Fruit fly (Drosophila melanogaster) whole organism, pupa: ENCODE results near the gene CG18641.
A peak's percentile ranks its signal among the peaks of the same experiment; 100 is the strongest.

Experiments
- CG10348 ChIP-seq: fragments of 200-800 bp; sonication (Bioruptor generic); IDR thresholded peaks from 2 replicates; pipeline ENCODE4 v1.3.6; 2022; ENCODE audit warnings: missing biosample characterization, missing genetic modification characterization
- CG12605 ChIP-seq: fragments of 200-800 bp; sonication (Bioruptor generic); IDR thresholded peaks from 2 replicates; pipeline ENCODE4 v1.3.6; 2022; ENCODE audit warnings: missing biosample characterization, missing genetic modification characterization
- CG13204 ChIP-seq: fragments of 200-800 bp; sonication (Bioruptor generic); optimal IDR thresholded peaks from 2 replicates; lab custom pipeline; 2018; ENCODE audit warnings: missing biosample characterization, mild to moderate bottlenecking, missing genetic modification characterization, moderate library complexity
- CG14655 ChIP-seq: fragments of 200-800 bp; sonication (Bioruptor generic); optimal IDR thresholded peaks from 3 replicates; lab custom pipeline; 2017; ENCODE audit warnings: mild to moderate bottlenecking, missing biosample characterization, missing genetic modification reagents, missing genetic modification characterization
- CG15710 ChIP-seq: fragments of 200-800 bp; sonication (Bioruptor generic); optimal IDR thresholded peaks from 2 replicates; lab custom pipeline; 2018; ENCODE audit warnings: missing biosample characterization, mild to moderate bottlenecking, missing genetic modification characterization, moderate library complexity
- CG17806 ChIP-seq: fragments of 200-800 bp; sonication (Bioruptor generic); optimal IDR thresholded peaks from 2 replicates; lab custom pipeline; 2018; ENCODE audit warnings: missing biosample characterization, mild to moderate bottlenecking, missing genetic modification characterization, moderate library complexity
- CG32121 ChIP-seq: fragments of 200-800 bp; sonication (Bioruptor generic); IDR thresholded peaks from 2 replicates; pipeline ENCODE4 v1.3.6; 2022; ENCODE audit warnings: missing biosample characterization, missing genetic modification characterization
- CG34367 ChIP-seq: fragments of 200-800 bp; sonication (Bioruptor generic); optimal IDR thresholded peaks from 2 replicates; lab custom pipeline; 2018; ENCODE audit warnings: missing biosample characterization, mild to moderate bottlenecking, missing genetic modification characterization
- CG4496 ChIP-seq: fragments of 200-800 bp; sonication (Bioruptor generic); IDR thresholded peaks from 3 replicates; pipeline ENCODE4 v1.3.6; 2022; ENCODE audit warnings: missing biosample characterization, missing genetic modification characterization
- CG8159 ChIP-seq: fragments of 200-800 bp; sonication (Bioruptor generic); optimal IDR thresholded peaks from 3 replicates; lab custom pipeline; 2018; ENCODE audit warnings: missing biosample characterization, mild to moderate bottlenecking, missing genetic modification characterization, moderate library complexity
- CG8301 ChIP-seq: fragments of 200-800 bp; sonication (Bioruptor generic); optimal IDR thresholded peaks from 2 replicates; lab custom pipeline; 2018; ENCODE audit warnings: missing biosample characterization, mild to moderate bottlenecking, missing genetic modification characterization
- CG9948 ChIP-seq: fragments of 200-800 bp; sonication (Bioruptor generic); optimal IDR thresholded peaks from 2 replicates; lab custom pipeline; 2018; ENCODE audit warnings: missing biosample characterization, mild to moderate bottlenecking, missing genetic modification characterization, moderate library complexity
- D1 ChIP-seq: fragments of 200-800 bp; sonication (Bioruptor generic); optimal IDR thresholded peaks from 2 replicates; lab custom pipeline; 2018; ENCODE audit warnings: missing biosample characterization, mild to moderate bottlenecking, missing genetic modification characterization, moderate library complexity
- EcR ChIP-seq: fragments of 200-800 bp; sonication (Bioruptor generic); optimal IDR thresholded peaks from 3 replicates; lab custom pipeline; 2019; ENCODE audit warnings: missing biosample characterization, missing genetic modification characterization, mild to moderate bottlenecking, moderate library complexity, missing genetic modification reagents
- Ets98B ChIP-seq: fragments of 200-800 bp; sonication (Bioruptor generic); IDR thresholded peaks from 2 replicates; pipeline ENCODE4 v1.3.6; 2022; ENCODE audit warnings: missing biosample characterization, missing genetic modification characterization
- Pif1A ChIP-seq: fragments of 200-800 bp; sonication (Bioruptor generic); optimal IDR thresholded peaks from 3 replicates; lab custom pipeline; 2016; ENCODE audit warnings: missing biosample characterization, missing genetic modification characterization
- Pif1B ChIP-seq: fragments of 200-800 bp; sonication (Bioruptor generic); optimal IDR thresholded peaks from 3 replicates; lab custom pipeline; 2016; ENCODE audit warnings: missing biosample characterization, missing genetic modification characterization
- Snoo ChIP-seq: fragments of 200-800 bp; sonication (Bioruptor generic); optimal IDR thresholded peaks from 3 replicates; lab custom pipeline; 2017; ENCODE audit warnings: missing biosample characterization, mild to moderate bottlenecking, missing genetic modification characterization, inconsistent platforms
- fd96Ca ChIP-seq: fragments of 200-800 bp; sonication (Bioruptor generic); IDR thresholded peaks from 3 replicates; pipeline ENCODE4 v1.3.6; 2022; ENCODE audit warnings: missing biosample characterization, missing genetic modification characterization
- gl ChIP-seq: fragments of 200-800 bp; sonication (Bioruptor generic); optimal IDR thresholded peaks from 2 replicates; lab custom pipeline; 2018; ENCODE audit warnings: missing biosample characterization, mild to moderate bottlenecking, missing genetic modification characterization
- rn ChIP-seq: fragments of 200-800 bp; sonication (Bioruptor generic); IDR thresholded peaks from 2 replicates; pipeline ENCODE4 v1.3.6; 2022; ENCODE audit warnings: missing biosample characterization, missing genetic modification characterization

Gene CG18641

dm6 chr2L:2397080-2397479 lies 18.0 kb downstream of the CG18641 start:
- TF ChIP-seq CG4496 (GFP tag; lab: Robert Waterston, UW) = no peak
- peak; percentile 21 for TF ChIP-seq CG8159 (tag; lab: Kevin White, UChicago)

DNA sequence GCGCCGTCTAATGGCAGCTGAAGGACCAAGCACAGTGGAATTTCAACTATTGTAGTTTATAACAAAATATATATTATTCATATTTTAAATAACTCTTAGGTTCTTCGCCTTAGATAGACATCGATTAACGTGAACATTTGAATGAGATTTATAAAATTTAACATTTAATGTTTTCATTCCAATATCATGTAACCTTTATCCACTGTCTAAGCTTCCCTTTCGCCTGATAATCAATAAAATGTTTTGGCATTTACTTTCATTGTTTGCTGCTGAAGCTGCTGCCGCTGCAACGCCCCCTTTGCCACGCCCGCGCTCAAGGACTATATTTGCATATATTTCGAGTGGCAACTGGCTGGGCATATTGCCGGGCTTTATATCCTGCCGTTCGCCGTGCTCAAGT lies 20.2 kb downstream of the CG18641 start:
- TF ChIP-seq CG8159 (tag; lab: Kevin White, UChicago) = peak; percentile 4
- no peak for TF ChIP-seq CG15710

DNA sequence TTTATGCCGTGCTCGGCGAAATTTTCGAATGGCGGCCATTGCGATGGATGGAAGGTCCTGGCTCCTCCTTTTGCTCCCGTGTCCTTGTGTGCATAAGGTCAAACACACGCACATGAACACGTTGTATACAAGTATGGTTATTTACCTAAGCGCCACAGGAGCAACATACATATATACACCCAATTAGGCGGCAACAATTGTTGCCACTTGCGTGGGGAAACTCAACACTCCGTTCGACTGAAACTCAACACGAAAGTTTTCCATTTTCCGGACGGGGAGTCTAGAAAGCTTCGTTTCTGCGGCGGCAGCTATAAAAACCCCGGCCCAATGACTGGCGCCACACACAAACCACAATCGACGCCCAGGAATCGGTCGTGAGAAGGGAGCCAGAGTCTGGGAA lies 23.8 kb downstream of the CG18641 start, which contains the start of gene CG46448:
TSS of gene CG46448 (plus strand) at position 340 of the 400 bp plus-strand sequence.
- TF ChIP-seq CG15710 = no peak
- TF ChIP-seq CG17806 (tag; lab: Kevin White, UChicago) = no peak
- no peak for TF ChIP-seq Snoo (tag; lab: Kevin White, UChicago)
- TF ChIP-seq CG34367 (tag; lab: Kevin White, UChicago) = no peak

DNA sequence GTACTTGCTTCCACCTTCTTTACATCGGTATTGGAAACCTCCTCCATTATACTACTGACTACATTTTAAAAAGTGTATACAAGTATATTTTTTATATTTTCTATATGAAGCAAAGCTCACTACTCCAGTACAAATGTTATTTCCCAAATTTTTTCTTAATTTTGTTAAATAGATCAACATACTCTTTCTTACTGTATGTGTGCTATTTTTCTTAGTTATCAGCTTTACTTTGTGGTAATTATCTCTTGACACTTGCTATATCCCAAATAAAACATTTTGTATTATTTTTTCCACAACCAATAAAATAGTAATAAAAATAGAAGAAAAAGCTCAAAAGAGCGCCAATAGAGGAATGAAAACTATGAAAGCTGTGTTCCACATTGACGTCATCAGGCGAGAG lies 24.5 kb downstream of the CG18641 start, which contains the start of gene CG43750:
TSS of gene CG43750 (minus strand) at position 101 of the 400 bp plus-strand sequence.
- TF ChIP-seq D1 (no peak), CG14655 (no peak), fd96Ca (no peak), CG10348 (GFP tag; lab: Robert Waterston, UW) (no peak), CG8159 (tag; lab: Kevin White, UChicago) (no peak), Pif1A (GFP tag; lab: Kevin White, UChicago) (no peak), rn (GFP tag; lab: Robert Waterston, UW) (no peak), Ets98B (GFP tag; lab: Robert Waterston, UW) (no peak), CG9948 (tag; lab: Kevin White, UChicago) (no peak), CG8301 (tag; lab: Kevin White, UChicago) (no peak), Pif1B (GFP tag; lab: Kevin White, UChicago) (no peak), Snoo (tag; lab: Kevin White, UChicago) (no peak), CG12605 (GFP tag; lab: Robert Waterston, UW) (no peak), CG17806 (tag; lab: Kevin White, UChicago) (no peak), CG4496 (GFP tag; lab: Robert Waterston, UW) (no peak), gl (tag; lab: Kevin White, UChicago) (no peak), CG15710 (no peak), CG32121 (GFP tag; lab: Robert Waterston, UW) (no peak)

DNA sequence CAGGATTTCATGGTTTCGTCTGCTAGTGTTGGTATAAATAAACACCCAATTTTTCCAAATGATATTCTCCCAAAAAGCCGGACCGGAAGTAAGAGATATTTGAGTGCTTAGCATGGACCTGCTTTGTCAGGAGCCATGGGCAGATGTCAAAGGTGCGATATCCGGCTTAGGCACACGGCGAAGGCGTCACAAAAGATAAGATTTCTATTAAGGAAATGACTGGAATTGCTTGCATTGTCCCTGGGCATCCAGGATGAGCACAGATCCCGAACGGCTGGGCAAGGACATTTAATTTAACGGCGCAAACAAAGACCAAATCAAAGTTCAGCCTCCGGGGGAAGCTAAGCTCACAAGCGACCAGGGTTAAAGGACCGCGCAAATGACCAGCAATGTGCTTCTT lies 29.4 kb downstream of the CG18641 start, which contains the start of gene CG3557:
TSS of gene CG3557 (minus strand) at position 101 of the 400 bp plus-strand sequence.
- TF ChIP-seq D1 (no peak), CG8159 (tag; lab: Kevin White, UChicago) (no peak), CG12605 (GFP tag; lab: Robert Waterston, UW) (no peak), gl (tag; lab: Kevin White, UChicago) (no peak), CG9948 (tag; lab: Kevin White, UChicago) (no peak), CG10348 (GFP tag; lab: Robert Waterston, UW) (no peak)

DNA sequence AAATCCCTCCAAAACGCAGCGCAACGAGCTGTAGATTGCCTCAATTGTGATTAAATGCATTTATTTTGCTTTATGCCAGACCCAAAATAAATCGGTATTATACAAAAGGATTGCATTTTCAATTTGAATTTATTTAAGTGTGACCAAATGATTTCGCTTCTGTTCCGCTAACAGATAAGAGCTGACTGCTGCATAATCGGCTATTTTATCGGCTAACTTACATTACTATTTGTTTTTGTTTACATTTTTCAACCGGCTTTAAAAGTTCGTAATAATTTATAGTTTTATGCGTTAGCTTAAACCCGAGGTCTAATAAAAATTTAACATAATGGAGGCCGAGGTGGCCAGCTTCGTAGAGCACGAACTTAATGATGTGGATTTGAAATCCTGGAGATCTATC lies 32.2 kb downstream of the CG18641 start, which contains the start of gene PIG-Wa:
TSS of gene PIG-Wa (plus strand) at position 232 of the 400 bp plus-strand sequence.
- TF ChIP-seq rn (GFP tag; lab: Robert Waterston, UW) (no peak), CG9948 (tag; lab: Kevin White, UChicago) (no peak), CG10348 (GFP tag; lab: Robert Waterston, UW) (no peak), CG4496 (GFP tag; lab: Robert Waterston, UW) (no peak), Snoo (tag; lab: Kevin White, UChicago) (no peak), D1 (no peak), CG8301 (tag; lab: Kevin White, UChicago) (no peak), gl (tag; lab: Kevin White, UChicago) (no peak)

DNA sequence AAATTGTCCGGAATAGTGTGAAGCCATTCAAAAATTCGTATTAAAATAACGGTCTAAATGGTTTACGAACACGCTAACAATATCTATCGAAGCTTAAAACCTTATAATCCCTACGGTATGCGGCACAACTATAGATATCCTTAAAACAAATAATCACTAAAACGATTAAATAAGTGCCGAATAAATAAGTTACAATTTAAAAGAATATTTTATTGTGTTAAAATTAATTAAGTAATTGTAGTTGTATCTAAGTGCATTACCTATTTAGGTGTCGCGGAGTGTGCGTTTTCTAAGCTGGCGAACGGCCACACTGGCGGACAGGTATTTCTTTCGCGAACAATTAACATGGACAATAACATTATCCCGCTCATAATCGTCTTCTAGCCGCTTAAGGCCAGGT lies 34.3 kb downstream of the CG18641 start, which contains the start of gene Eogt:
TSS of gene Eogt (plus strand) at position 293 of the 400 bp plus-strand sequence.
- TF ChIP-seq CG8159 (tag; lab: Kevin White, UChicago) (peak; percentile 96), D1 (peak; percentile 71), CG34367 (tag; lab: Kevin White, UChicago) (peak; percentile 98), gl (tag; lab: Kevin White, UChicago) (peak; percentile 89), EcR (no peak), Pif1B (GFP tag; lab: Kevin White, UChicago) (no peak), CG4496 (GFP tag; lab: Robert Waterston, UW) (peak; percentile 99), Ets98B (GFP tag; lab: Robert Waterston, UW) (peak; percentile 96), CG13204 (GFP tag; lab: Kevin White, UChicago) (no peak), CG10348 (GFP tag; lab: Robert Waterston, UW) (peak; percentile 93), Snoo (tag; lab: Kevin White, UChicago) (peak; percentile 96), rn (GFP tag; lab: Robert Waterston, UW) (peak; percentile 96), CG32121 (GFP tag; lab: Robert Waterston, UW) (peak; percentile 96), Pif1A (GFP tag; lab: Kevin White, UChicago) (peak; percentile 86), CG14655 (peak; percentile 94), CG15710 (peak; percentile 98), CG9948 (tag; lab: Kevin White, UChicago) (peak; percentile 94), CG17806 (tag; lab: Kevin White, UChicago) (peak; percentile 94), CG8301 (tag; lab: Kevin White, UChicago) (peak; percentile 93), fd96Ca (peak; percentile 93), CG12605 (GFP tag; lab: Robert Waterston, UW) (peak; percentile 98)
